Worm (Caenorhabditis elegans) whole organism, L3 larva: ENCODE measurements around the gene C18B2.2.

Source experiments
- ZK546.5 ChIP-seq: sonication (generic microtip); optimal IDR thresholded peaks from 2 replicates; lab custom pipeline; 2017; ENCODE audit warnings: missing biosample characterization, missing genetic modification characterization
- aly-2 ChIP-seq: fragments of 150-350 bp; optimal IDR thresholded peaks from 2 replicates; lab custom pipeline; 2014; ENCODE audit warnings: missing biosample characterization, missing genetic modification characterization
- ama-1 ChIP-seq: fragments of 150-350 bp; optimal IDR thresholded peaks from 2 replicates; lab custom pipeline; 2018
- ceh-16 ChIP-seq: sonication (generic microtip); optimal IDR thresholded peaks from 2 replicates; lab custom pipeline; 2017; ENCODE audit warnings: missing biosample characterization, missing genetic modification characterization
- ceh-28 ChIP-seq: fragments of 150-350 bp; optimal IDR thresholded peaks from 2 replicates; lab custom pipeline; 2014; ENCODE audit warnings: missing biosample characterization, missing genetic modification reagents, missing genetic modification characterization
- ceh-82 ChIP-seq: fragments of 150-350 bp; optimal IDR thresholded peaks from 2 replicates; lab custom pipeline; 2014; ENCODE audit warnings: missing biosample characterization, missing genetic modification characterization
- ceh-9 ChIP-seq: sonication (generic microtip); optimal IDR thresholded peaks from 2 replicates; lab custom pipeline; 2018; ENCODE audit warnings: missing biosample characterization, missing genetic modification characterization
- daf-12 ChIP-seq: fragments of 150-350 bp; optimal IDR thresholded peaks from 2 replicates; lab custom pipeline; 2014; ENCODE audit warnings: missing biosample characterization, missing genetic modification reagents, missing genetic modification characterization
- egl-27 ChIP-seq: sonication (generic microtip); optimal IDR thresholded peaks from 4 replicates; lab custom pipeline; 2017; ENCODE audit warnings: missing biosample characterization, missing genetic modification reagents, missing genetic modification characterization
- egl-5 ChIP-seq: fragments of 150-350 bp; optimal IDR thresholded peaks from 2 replicates; lab custom pipeline; 2017; ENCODE audit warnings: missing biosample characterization, missing genetic modification reagents, missing genetic modification characterization, inconsistent platforms
- elt-1 ChIP-seq: fragments of 150-350 bp; optimal IDR thresholded peaks from 2 replicates; lab custom pipeline; 2014; ENCODE audit warnings: missing biosample characterization, missing genetic modification characterization
- elt-2 ChIP-seq: sonication (generic microtip); optimal IDR thresholded peaks from 2 replicates; lab custom pipeline; 2016; ENCODE audit warnings: missing genetic modification reagents, mild to moderate bottlenecking, missing genetic modification characterization, missing compliant biosample characterization
- elt-3 ChIP-seq, 3 experiments: fragments of 150-350 bp in 1 of 3; sonication (generic microtip) in 2 of 3; optimal IDR thresholded peaks; 2 replicates in 2 of 3; 4 replicates in 1 of 3; lab custom pipeline; 2014 to 2017; ENCODE audit warnings: missing biosample characterization in 3 of 3, missing genetic modification characterization in 3 of 3
- eor-1 ChIP-seq, 2 experiments: fragments of 150-350 bp; optimal IDR thresholded peaks; 2 replicates each; lab custom pipeline; 2014 to 2018; ENCODE audit warnings: missing biosample characterization in 2 of 2, missing genetic modification characterization in 2 of 2
- fkh-10 ChIP-seq: sonication (generic microtip); optimal IDR thresholded peaks from 2 replicates; lab custom pipeline; 2017; ENCODE audit warnings: missing biosample characterization, missing genetic modification reagents, missing genetic modification characterization
- fkh-2 ChIP-seq: fragments of 150-350 bp; optimal IDR thresholded peaks from 2 replicates; lab custom pipeline; 2014; ENCODE audit warnings: missing biosample characterization, missing genetic modification reagents, missing genetic modification characterization
- fos-1 ChIP-seq: fragments of 150-350 bp; optimal IDR thresholded peaks from 2 replicates; lab custom pipeline; 2014; ENCODE audit warnings: missing biosample characterization, missing genetic modification characterization
- hmg-11 ChIP-seq: sonication (generic microtip); optimal IDR thresholded peaks from 2 replicates; lab custom pipeline; 2016; ENCODE audit warnings: missing genetic modification characterization, missing compliant biosample characterization
- jun-1 ChIP-seq: fragments of 150-350 bp; optimal IDR thresholded peaks from 2 replicates; lab custom pipeline; 2014; ENCODE audit warnings: missing biosample characterization, missing genetic modification reagents, missing genetic modification characterization
- lin-15B ChIP-seq: fragments of 150-350 bp; optimal IDR thresholded peaks from 2 replicates; lab custom pipeline; 2014; ENCODE audit warnings: missing biosample characterization, missing genetic modification characterization
- lin-39 ChIP-seq: fragments of 150-350 bp; optimal IDR thresholded peaks from 2 replicates; lab custom pipeline; 2018; ENCODE audit warnings: missing biosample characterization, missing genetic modification reagents, missing genetic modification characterization
- lsy-12 ChIP-seq: sonication (generic microtip); optimal IDR thresholded peaks from 2 replicates; lab custom pipeline; 2016; ENCODE audit warnings: mild to moderate bottlenecking, missing genetic modification characterization, missing compliant biosample characterization
- mdl-1 ChIP-seq: fragments of 150-350 bp; optimal IDR thresholded peaks from 2 replicates; lab custom pipeline; 2014; ENCODE audit warnings: missing biosample characterization, missing genetic modification characterization
- mml-1 ChIP-seq: fragments of 150-350 bp; sonication (generic microtip); optimal IDR thresholded peaks from 3 replicates; lab custom pipeline; 2014; ENCODE audit warnings: missing biosample characterization, missing genetic modification characterization
- nfya-1 ChIP-seq: sonication (generic microtip); optimal IDR thresholded peaks from 2 replicates; lab custom pipeline; 2017; ENCODE audit warnings: missing genetic modification characterization, mild to moderate bottlenecking, missing compliant biosample characterization, antibody characterized with exemption, moderate library complexity; ENCODE audit not compliant: insufficient read depth
- nhr-11 ChIP-seq: fragments of 150-350 bp; optimal IDR thresholded peaks from 2 replicates; lab custom pipeline; 2014; ENCODE audit warnings: missing biosample characterization, missing genetic modification characterization
- nhr-12 ChIP-seq: fragments of 150-350 bp; optimal IDR thresholded peaks from 2 replicates; lab custom pipeline; 2014; ENCODE audit warnings: missing biosample characterization, missing genetic modification characterization
- nhr-23 ChIP-seq: fragments of 150-350 bp; optimal IDR thresholded peaks from 2 replicates; lab custom pipeline; 2014; ENCODE audit warnings: missing biosample characterization, missing genetic modification reagents, missing genetic modification characterization
- nhr-25 ChIP-seq: sonication (generic microtip); optimal IDR thresholded peaks from 2 replicates; lab custom pipeline; 2017; ENCODE audit warnings: missing biosample characterization, missing genetic modification characterization
- nhr-28 ChIP-seq: fragments of 150-350 bp; optimal IDR thresholded peaks from 2 replicates; lab custom pipeline; 2014; ENCODE audit warnings: missing biosample characterization, missing genetic modification characterization
- nhr-43 ChIP-seq: sonication (generic microtip); optimal IDR thresholded peaks from 2 replicates; lab custom pipeline; 2016; ENCODE audit warnings: mild to moderate bottlenecking, missing genetic modification characterization, missing compliant biosample characterization; ENCODE audit not compliant: poor library complexity, severe bottlenecking
- nhr-67 ChIP-seq: fragments of 150-350 bp; optimal IDR thresholded peaks from 2 replicates; lab custom pipeline; 2014; ENCODE audit warnings: missing biosample characterization, missing genetic modification characterization
- nhr-77 ChIP-seq: fragments of 150-350 bp; optimal IDR thresholded peaks from 2 replicates; lab custom pipeline; 2014; ENCODE audit warnings: missing biosample characterization, missing genetic modification characterization
- pha-4 ChIP-seq: fragments of 150-350 bp; optimal IDR thresholded peaks from 2 replicates; lab custom pipeline; 2014; ENCODE audit warnings: missing biosample characterization, missing genetic modification reagents, missing genetic modification characterization
- pqm-1 ChIP-seq: fragments of 150-350 bp; optimal IDR thresholded peaks from 2 replicates; lab custom pipeline; 2017; ENCODE audit warnings: missing biosample characterization, missing genetic modification characterization, inconsistent platforms
- sea-2 ChIP-seq: fragments of 150-350 bp; sonication (generic microtip); optimal IDR thresholded peaks from 4 replicates; lab custom pipeline; 2014; ENCODE audit warnings: missing biosample characterization, missing genetic modification reagents, missing genetic modification characterization
- skn-1 ChIP-seq: fragments of 150-350 bp; optimal IDR thresholded peaks from 2 replicates; lab custom pipeline; 2014; ENCODE audit warnings: missing biosample characterization, missing genetic modification characterization
- snpc-4 ChIP-seq: fragments of 150-350 bp; optimal IDR thresholded peaks from 2 replicates; lab custom pipeline; 2014; ENCODE audit warnings: missing biosample characterization, missing genetic modification characterization
- unc-39 ChIP-seq: sonication (generic microtip); optimal IDR thresholded peaks from 4 replicates; lab custom pipeline; 2017; ENCODE audit warnings: missing biosample characterization, missing genetic modification characterization
- unc-62 ChIP-seq: fragments of 150-350 bp; sonication (generic microtip); optimal IDR thresholded peaks from 4 replicates; lab custom pipeline; 2014; ENCODE audit warnings: missing biosample characterization, missing genetic modification reagents, missing genetic modification characterization
- zag-1 ChIP-seq: fragments of 150-350 bp; optimal IDR thresholded peaks from 2 replicates; lab custom pipeline; 2014; ENCODE audit warnings: missing biosample characterization, missing genetic modification characterization
- ztf-11 ChIP-seq: fragments of 150-350 bp; optimal IDR thresholded peaks from 2 replicates; lab custom pipeline; 2014; ENCODE audit warnings: missing biosample characterization, missing genetic modification characterization
- ztf-4 ChIP-seq: fragments of 150-350 bp; optimal IDR thresholded peaks from 2 replicates; lab custom pipeline; 2014; ENCODE audit warnings: missing biosample characterization, missing genetic modification characterization

The C18B2.2 gene

DNA sequence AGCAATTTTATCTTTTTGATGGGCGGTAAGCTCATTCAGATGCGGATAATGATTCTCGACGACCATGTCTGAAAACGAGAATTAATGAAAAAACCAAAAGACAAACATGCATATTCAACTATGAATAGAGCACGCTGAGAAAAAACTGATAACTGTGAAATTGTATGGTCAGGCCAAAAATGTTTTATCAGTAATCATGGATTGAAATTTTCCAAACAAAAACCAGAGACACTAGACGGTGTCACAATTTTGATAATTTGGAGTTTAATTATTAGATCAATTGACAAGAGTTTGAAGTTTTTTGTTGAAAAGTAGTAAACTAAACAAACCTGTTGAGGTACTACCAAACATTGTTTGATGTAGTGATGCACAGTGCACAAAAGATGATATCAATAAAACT lies 22.9 kb upstream of the C18B2.2 start, which contains the start of gene cgr-1:
cgr-1 (minus strand) TSS at position 68 of the 400 bp plus-strand sequence.
- TF ChIP-seq egl-5 (tag; lab: Kevin White, UChicago) (no peak), ztf-4 (tag; lab: Kevin White, UChicago) (no peak), pqm-1 (tag; lab: Kevin White, UChicago) (peak; percentile 69), mdl-1 (tag; lab: Kevin White, UChicago) (no peak), ztf-11 (tag; lab: Kevin White, UChicago) (no peak), nhr-67 (tag; lab: Kevin White, UChicago) (no peak), unc-39 (tag; lab: Kevin White, UChicago) (no peak), elt-2 (tag; lab: Kevin White, UChicago) (peak; percentile 67), aly-2 (tag; lab: Kevin White, UChicago) (no peak), sea-2 (GFP tag; lab: Kevin White, UChicago) (no peak), elt-1 (tag; lab: Kevin White, UChicago) (no peak), nhr-11 (tag; lab: Kevin White, UChicago) (no peak), unc-62 (GFP tag; lab: Kevin White, UChicago) (no peak), pha-4 (tag; lab: Kevin White, UChicago) (peak; percentile 32), nhr-12 (no peak), mml-1 (tag; lab: Kevin White, UChicago) (no peak), ceh-82 (tag; lab: Kevin White, UChicago) (no peak), eor-1 (tag; optimal IDR thresholded peaks at IDR 0.05; lab: Kevin White, UChicago) (no peak), ama-1 (lab: Kevin White, UChicago) (no peak), lin-15B (tag; lab: Kevin White, UChicago) (no peak), elt-3 (tag; optimal IDR thresholded peaks at IDR 0.05; lab: Kevin White, UChicago) (no peak), nhr-77 (tag; lab: Kevin White, UChicago) (no peak)

ce11 chrX:3601531-3601930 lies 21.7 kb upstream of the C18B2.2 start, which contains the start of gene C18B2.3:
Gene C18B2.3 (plus strand): TSS chrX:3601831.
- TF ChIP-seq nhr-23 (tag; lab: Kevin White, UChicago), result no peak
- no peak for TF ChIP-seq daf-12 (tag; lab: Kevin White, UChicago)
- no peak for TF ChIP-seq ceh-16 (tag; lab: Kevin White, UChicago)

DNA sequence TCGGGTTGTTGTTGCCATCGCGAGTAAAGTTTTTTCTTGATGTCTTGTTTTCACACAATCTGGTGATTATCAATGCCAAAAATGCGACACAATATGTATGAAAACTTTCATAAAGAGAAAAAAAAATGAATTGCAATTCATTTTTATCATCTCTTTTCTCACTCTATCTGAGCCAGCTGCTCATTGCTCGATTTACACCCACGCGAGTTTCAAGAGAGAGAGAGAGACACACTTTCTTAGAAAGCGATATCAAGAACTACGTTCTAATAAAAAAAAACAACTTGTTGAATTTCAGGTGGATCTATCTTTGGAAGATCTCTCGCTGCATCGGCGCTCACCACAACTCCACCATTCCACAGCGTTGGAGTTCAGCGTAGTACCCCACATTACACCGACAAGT lies 20.6 kb upstream of the C18B2.2 start:
- TF ChIP-seq zag-1 (no peak), ztf-4 (tag; lab: Kevin White, UChicago) (no peak), lin-39 (no peak), nhr-12 (no peak), elt-2 (tag; lab: Kevin White, UChicago) (no peak), nhr-25 (tag; lab: Kevin White, UChicago) (no peak), eor-1 (tag; optimal IDR thresholded peaks at IDR 0.05; lab: Kevin White, UChicago) (no peak), ceh-16 (tag; lab: Kevin White, UChicago) (no peak), nhr-11 (tag; lab: Kevin White, UChicago) (no peak), nhr-28 (tag; lab: Kevin White, UChicago) (no peak), pha-4 (tag; lab: Kevin White, UChicago) (no peak), mdl-1 (tag; lab: Kevin White, UChicago) (no peak), lin-15B (tag; lab: Kevin White, UChicago) (no peak), ztf-11 (tag; lab: Kevin White, UChicago) (no peak), jun-1 (tag; lab: Kevin White, UChicago) (no peak), fkh-10 (GFP tag; lab: Kevin White, UChicago) (no peak), fkh-2 (tag; lab: Kevin White, UChicago) (no peak)

- TF ChIP-seq skn-1 (tag; lab: Kevin White, UChicago), result peak; percentile 8
- TF ChIP-seq lsy-12, result peak; percentile 54
- TF ChIP-seq jun-1 (tag; lab: Kevin White, UChicago), result peak; percentile 83
- peak; percentile 75 for TF ChIP-seq nfya-1 (tag; lab: Kevin White, UChicago)
- peak; percentile 38 for TF ChIP-seq ceh-28 (tag; lab: Kevin White, UChicago)
- no peak for TF ChIP-seq unc-39 (tag; lab: Kevin White, UChicago)
- TF ChIP-seq nhr-77 (tag; lab: Kevin White, UChicago), result no peak
- no peak for TF ChIP-seq fos-1
- no peak for TF ChIP-seq mml-1 (tag; lab: Kevin White, UChicago)
- no peak for TF ChIP-seq nhr-12
- TF ChIP-seq sea-2 (GFP tag; lab: Kevin White, UChicago), result no peak
- no peak for TF ChIP-seq nhr-67 (tag; lab: Kevin White, UChicago)
- TF ChIP-seq egl-5 (tag; lab: Kevin White, UChicago), result peak; percentile 72
- TF ChIP-seq ztf-4 (tag; lab: Kevin White, UChicago), result no peak
- no peak for TF ChIP-seq nhr-28 (tag; lab: Kevin White, UChicago)
- no peak for TF ChIP-seq ceh-82 (tag; lab: Kevin White, UChicago)
- TF ChIP-seq nhr-25 (tag; lab: Kevin White, UChicago), result peak; percentile 65
- no peak for TF ChIP-seq eor-1 (tag; optimal IDR thresholded peaks at IDR 0.05; lab: Kevin White, UChicago)
- peak; percentile 35 for TF ChIP-seq snpc-4 (tag; lab: Kevin White, UChicago)
- TF ChIP-seq elt-3 (tag; optimal IDR thresholded peaks at IDR 0.05; lab: Kevin White, UChicago), result peak in 1 of 3 experiments; percentile 25
- TF ChIP-seq egl-27, result peak; percentile 24
- no peak for TF ChIP-seq elt-1 (tag; lab: Kevin White, UChicago)
- no peak for TF ChIP-seq ceh-9 (tag; lab: Kevin White, UChicago)
- no peak for TF ChIP-seq nhr-23 (tag; lab: Kevin White, UChicago)
- peak; percentile 71 for TF ChIP-seq hmg-11 (tag; lab: Kevin White, UChicago)
- peak; percentile 88 for TF ChIP-seq pha-4 (tag; lab: Kevin White, UChicago)
- peak; percentile 79 for TF ChIP-seq lin-15B (tag; lab: Kevin White, UChicago)
- no peak for TF ChIP-seq ZK546.5 (tag; lab: Kevin White, UChicago)
- no peak for TF ChIP-seq aly-2 (tag; lab: Kevin White, UChicago)
- no peak for TF ChIP-seq ztf-11 (tag; lab: Kevin White, UChicago)
- TF ChIP-seq nhr-43 (tag; lab: Kevin White, UChicago), result peak; percentile 64
Measured at ce11 chrX:3605727-3606126, 17.5 kb upstream of the C18B2.2 start, which contains the start of gene C18B2.4. Gene C18B2.4 (minus strand): TSS chrX:3605741.
